Worm (Caenorhabditis elegans) whole organism, L4/young adult: ENCODE results near the gene F58G1.3.

Source experiments
- W03F9.2 ChIP-seq: fragments of 150-350 bp; optimal IDR thresholded peaks from 2 replicates; lab custom pipeline; 2014; ENCODE audit warnings: missing biosample characterization, missing genetic modification characterization
- dao-5 ChIP-seq: sonication (generic microtip); optimal IDR thresholded peaks from 2 replicates; lab custom pipeline; 2016; ENCODE audit warnings: missing genotype, missing genetic modification characterization, moderate library complexity, missing compliant biosample characterization
- him-1 ChIP-seq: sonication (generic microtip); optimal IDR thresholded peaks from 2 replicates; lab custom pipeline; 2016; ENCODE audit warnings: missing genotype, missing genetic modification reagents, missing genetic modification characterization, missing compliant biosample characterization

ce11 chrII:12965138-12965537, 37.0 kb upstream of the F58G1.3 start:
- TF ChIP-seq W03F9.2 (tag; lab: Kevin White, UChicago), result no peak
- TF ChIP-seq dao-5 (tag; lab: Kevin White, UChicago), result no peak
- no peak for TF ChIP-seq him-1 (tag; lab: Kevin White, UChicago)
